Fruit fly (Drosophila melanogaster): Measurements from ENCODE around the gene CG15882.

DNA sequence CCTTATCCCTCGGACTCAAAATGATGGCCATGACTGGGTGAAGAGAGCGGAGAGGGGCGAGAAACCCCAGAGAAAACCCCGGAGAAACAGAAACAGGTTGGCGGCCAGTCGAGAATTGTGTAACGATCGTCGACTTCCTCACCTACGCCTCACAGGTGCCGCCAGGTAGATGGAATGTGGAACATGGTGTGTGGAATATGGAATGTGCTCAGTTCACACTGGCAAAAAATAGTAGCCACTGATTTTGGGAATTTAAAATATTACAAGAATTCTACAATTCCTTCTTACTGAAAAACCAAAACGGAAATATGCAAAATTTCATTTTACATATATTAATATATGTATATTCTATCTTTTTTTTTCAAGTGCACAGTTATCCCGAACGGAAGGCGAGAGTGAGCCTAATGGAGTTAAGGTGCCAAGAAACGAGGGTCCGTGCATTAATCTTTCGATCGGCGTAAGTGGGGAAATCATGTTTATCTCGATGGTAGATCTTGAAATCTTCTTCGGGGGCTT lies 31.8 kb upstream of the CG15882 start:
- TF ChIP-seq Mnt (GFP tag; optimal IDR thresholded peaks at IDR 0.05), result no peak
- peak; percentile 35 for TF ChIP-seq CG14711 (tag; optimal IDR thresholded peaks at IDR 0.05)
- peak; percentile 13 for TF ChIP-seq CG7045 (GFP tag; optimal IDR thresholded peaks at IDR 0.05)
- no peak for TF ChIP-seq pad (GFP tag; optimal IDR thresholded peaks at IDR 0.05)

Data from whole organism, adult.